Worm (Caenorhabditis elegans): ENCODE data around the gene bed-2.

- TF ChIP-seq him-1 (tag; optimal IDR thresholded peaks at IDR 0.05) (no peak), dao-5 (tag; optimal IDR thresholded peaks at IDR 0.05) (no peak)
These were observed 4.0 kb downstream of the bed-2 start for ce11 chrIII:11466420-11467188.

All from whole organism, L4/young adult.